Fruit fly (Drosophila melanogaster) whole organism, embryonic: ENCODE results near the gene sr.

Source experiments
- ATbp ChIP-seq: fragments of 200-800 bp; sonication (Bioruptor generic); optimal IDR thresholded peaks from 2 replicates; lab custom pipeline; 2017; ENCODE audit warnings: missing biosample characterization, mild to moderate bottlenecking, missing genetic modification characterization, missing genetic modification reagents
- Aef1 ChIP-seq: fragments of 200-800 bp; sonication (Bioruptor generic); IDR thresholded peaks from 3 replicates; pipeline ENCODE4 v1.3.6; 2022; ENCODE audit warnings: missing biosample characterization, missing genetic modification characterization
- CG17328 ChIP-seq: fragments of 200-800 bp; sonication (Bioruptor generic); IDR thresholded peaks from 2 replicates; pipeline ENCODE4 v1.3.6; 2022; ENCODE audit warnings: missing biosample characterization, missing genetic modification characterization
- CG2712 ChIP-seq: fragments of 200-800 bp; optimal IDR thresholded peaks from 3 replicates; lab custom pipeline; 2019; ENCODE audit warnings: missing biosample characterization, mild to moderate bottlenecking, missing genetic modification characterization, moderate library complexity
- Dp ChIP-seq: fragments of 200-800 bp; sonication (Bioruptor generic); optimal IDR thresholded peaks from 2 replicates; lab custom pipeline; 2018; ENCODE audit warnings: missing biosample characterization, mild to moderate bottlenecking, missing genetic modification characterization, moderate library complexity
- E2f1 ChIP-seq: fragments of 200-800 bp; sonication (Bioruptor generic); IDR thresholded peaks from 2 replicates; pipeline ENCODE4 v1.3.6; 2022; ENCODE audit warnings: missing biosample characterization, missing genetic modification characterization
- crp ChIP-seq, 2 experiments: fragments of 200-800 bp; sonication (Bioruptor generic); optimal IDR thresholded peaks; 2 replicates in 1 of 2; 3 replicates in 1 of 2; lab custom pipeline; 2017; ENCODE audit warnings: missing biosample characterization in 2 of 2, missing genetic modification characterization in 2 of 2, mild to moderate bottlenecking in 1 of 2, moderate library complexity in 1 of 2

DNA sequence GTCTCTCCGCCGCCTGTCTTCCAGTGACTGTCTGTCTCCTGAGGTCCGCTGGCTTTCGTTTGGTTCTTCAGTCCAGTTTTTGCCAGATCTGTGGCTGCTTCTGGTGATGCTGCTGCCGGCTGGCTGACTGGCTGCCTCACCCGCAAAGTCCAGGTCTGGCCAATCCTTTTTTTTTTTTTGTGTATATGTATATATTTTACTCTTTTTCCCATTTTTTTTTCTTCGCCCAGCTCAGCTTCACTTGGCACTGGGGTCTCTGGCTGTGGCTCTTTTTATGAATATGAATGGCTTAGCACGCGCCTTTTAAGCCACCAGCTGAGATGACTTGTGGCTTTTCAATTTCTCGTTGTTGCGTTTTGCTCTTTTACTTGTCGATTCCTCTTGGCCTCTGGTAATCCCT is 56.0 kb downstream of the sr start:
- TF ChIP-seq CG17328 (GFP tag; lab: Robert Waterston, UW) (no peak), Aef1 (GFP tag; lab: Robert Waterston, UW) (no peak), E2f1 (GFP tag; lab: Robert Waterston, UW) (no peak), ATbp (GFP tag; lab: Kevin White, UChicago) (no peak), CG2712 (tag; lab: Kevin White, UChicago) (no peak), Dp (GFP tag; lab: Kevin White, UChicago) (no peak), crp (GFP tag; optimal IDR thresholded peaks at IDR 0.05; lab: Kevin White, UChicago) (no peak)
